Worm (Caenorhabditis elegans): Measurements from ENCODE around the gene abt-1.

DNA sequence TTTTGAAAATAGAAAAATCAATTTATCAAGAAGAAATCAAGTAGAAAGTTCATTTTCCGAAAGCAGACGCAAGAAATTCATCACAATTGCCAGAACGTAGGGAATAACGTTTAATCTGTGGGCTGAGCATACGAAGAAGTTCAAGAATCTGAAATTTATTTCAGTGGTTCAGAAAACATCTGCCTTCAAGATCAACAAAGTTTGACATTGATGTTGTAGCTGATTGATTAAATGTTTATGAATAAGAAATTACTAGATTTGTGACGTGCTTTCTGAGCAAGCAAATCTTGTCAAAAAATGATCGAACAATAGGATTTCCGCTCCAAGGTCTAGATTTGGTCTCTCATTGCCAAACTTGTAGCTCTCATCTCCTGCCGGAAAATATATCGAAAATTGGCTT, 8.5 kb downstream of the abt-1 start, which contains the start of gene K04D7.6:
- TF ChIP-seq nhr-237 (tag; optimal IDR thresholded peaks at IDR 0.05) (no peak), blmp-1 (tag; optimal IDR thresholded peaks at IDR 0.05; ENCODE audit: insufficient read depth) (no peak), elt-3 (tag; optimal IDR thresholded peaks at IDR 0.05) (no peak), zag-1 (tag; optimal IDR thresholded peaks at IDR 0.05) (no peak), unc-62 (GFP tag; optimal IDR thresholded peaks at IDR 0.05) (no peak), lin-39 (tag; optimal IDR thresholded peaks at IDR 0.05) (no peak)
